Worm (Caenorhabditis elegans) whole organism, early embryonic: Measurements from ENCODE around the gene amph-1.

Source experiments
- B0310.2 ChIP-seq: sonication (generic microtip); optimal IDR thresholded peaks from 2 replicates; lab custom pipeline; 2016; ENCODE audit warnings: mild to moderate bottlenecking, missing genetic modification characterization, missing compliant biosample characterization
- F13C5.2 ChIP-seq: sonication (generic microtip); optimal IDR thresholded peaks from 2 replicates; lab custom pipeline; 2017; ENCODE audit warnings: mild to moderate bottlenecking, missing genetic modification characterization, inconsistent platforms, missing compliant biosample characterization
- aly-1 ChIP-seq: sonication (generic microtip); optimal IDR thresholded peaks from 2 replicates; lab custom pipeline; 2016; ENCODE audit warnings: missing genetic modification characterization, missing compliant biosample characterization
- ama-1 ChIP-seq: fragments of 150-350 bp; optimal IDR thresholded peaks from 2 replicates; lab custom pipeline; 2014
- ceh-13 ChIP-seq: fragments of 200-800 bp; sonication (Bioruptor generic); optimal IDR thresholded peaks from 2 replicates; lab custom pipeline; 2018; ENCODE audit warnings: mild to moderate bottlenecking, missing genetic modification characterization, missing compliant biosample characterization
- ceh-36 ChIP-seq: sonication (generic microtip); optimal IDR thresholded peaks from 2 replicates; lab custom pipeline; 2016; ENCODE audit warnings: missing genetic modification characterization, inconsistent platforms, missing compliant biosample characterization
- scrt-1 ChIP-seq: fragments of 200-800 bp; sonication (Bioruptor generic); IDR thresholded peaks from 2 replicates; pipeline ENCODE4 v1.3.6; 2022; ENCODE audit warnings: missing genetic modification characterization, missing compliant biosample characterization
- sea-1 ChIP-seq: fragments of 200-800 bp; sonication (Bioruptor generic); conservative IDR thresholded peaks from 2 replicates; pipeline ENCODE4 v1.3.6; 2022; ENCODE audit warnings: missing genetic modification characterization, missing compliant biosample characterization
- tbx-11 ChIP-seq: fragments of 200-800 bp; sonication (Bioruptor generic); IDR thresholded peaks from 2 replicates; pipeline ENCODE4 v1.3.6; 2022; ENCODE audit warnings: missing genetic modification characterization, missing compliant biosample characterization
- tbx-37 ChIP-seq: fragments of 200-800 bp; sonication (Bioruptor generic); conservative IDR thresholded peaks from 2 replicates; pipeline ENCODE4 v1.3.6; 2022; ENCODE audit warnings: missing genetic modification reagents, missing genetic modification characterization, missing compliant biosample characterization

ce11 chrIV:9659999-9660398 lies 12.3 kb upstream of the amph-1 start:
- TF ChIP-seq F13C5.2 = no peak
- TF ChIP-seq ama-1 = no peak
- no peak for TF ChIP-seq aly-1
- TF ChIP-seq tbx-11 (GFP tag; lab: Robert Waterston, UW) = no peak
- no peak for TF ChIP-seq ceh-36 (tag; lab: Kevin White, UChicago)
- no peak for TF ChIP-seq tbx-37
- TF ChIP-seq ceh-13 (GFP tag; lab: Kevin White, UChicago) = no peak
- no peak for TF ChIP-seq B0310.2 (tag; lab: Kevin White, UChicago)
- TF ChIP-seq sea-1 = no peak
- TF ChIP-seq scrt-1 (GFP tag; lab: Robert Waterston, UW) = no peak
